Worm (Caenorhabditis elegans) whole organism, late embryonic: ENCODE data around the gene R107.5.
A peak's percentile ranks its signal among the peaks of the same experiment; 100 is the strongest.
"Not testable (repeated sequence)": the region's sequence is repeated elsewhere in the genome, so short reads cannot be mapped to it uniquely, and the experiment has no call there.

Source experiments
- C08G9.2 ChIP-seq: sonication (generic microtip); optimal IDR thresholded peaks from 2 replicates; lab custom pipeline; 2016; ENCODE audit warnings: mild to moderate bottlenecking, missing genetic modification characterization, moderate library complexity, missing compliant biosample characterization
- K09A11.1 ChIP-seq: sonication (generic microtip); optimal IDR thresholded peaks from 2 replicates; lab custom pipeline; 2017; ENCODE audit warnings: antibody characterized with exemption, mild to moderate bottlenecking, missing genetic modification characterization, missing compliant biosample characterization; ENCODE audit not compliant: insufficient read depth
- T23F11.4 ChIP-seq: fragments of 200-800 bp; sonication (Bioruptor generic); optimal IDR thresholded peaks from 2 replicates; lab custom pipeline; 2018; ENCODE audit warnings: mild to moderate bottlenecking, missing genetic modification characterization, missing compliant biosample characterization
- ahr-1 ChIP-seq: sonication (generic microtip); optimal IDR thresholded peaks from 2 replicates; lab custom pipeline; 2016; ENCODE audit warnings: missing genetic modification characterization, missing compliant biosample characterization
- ama-1 ChIP-seq: fragments of 150-350 bp; optimal IDR thresholded peaks from 2 replicates; lab custom pipeline; 2014
- ceh-18 ChIP-seq: sonication (generic microtip); optimal IDR thresholded peaks from 2 replicates; lab custom pipeline; 2016; ENCODE audit warnings: missing genetic modification characterization, missing compliant biosample characterization
- ceh-31 ChIP-seq: sonication (generic microtip); optimal IDR thresholded peaks from 2 replicates; lab custom pipeline; 2016; ENCODE audit warnings: missing genetic modification characterization, missing compliant biosample characterization
- ceh-48 ChIP-seq: sonication (generic microtip); optimal IDR thresholded peaks from 2 replicates; lab custom pipeline; 2016; ENCODE audit warnings: missing genetic modification characterization, inconsistent platforms, missing compliant biosample characterization
- ceh-6 ChIP-seq: fragments of 200-800 bp; sonication (Bioruptor generic); optimal IDR thresholded peaks from 2 replicates; lab custom pipeline; 2018; ENCODE audit warnings: mild to moderate bottlenecking, missing genetic modification characterization, missing compliant biosample characterization
- dve-1 ChIP-seq: sonication (generic microtip); optimal IDR thresholded peaks from 2 replicates; lab custom pipeline; 2017; ENCODE audit warnings: antibody characterized with exemption, mild to moderate bottlenecking, missing genetic modification characterization, missing compliant biosample characterization
- elt-2 ChIP-seq: sonication (generic microtip); optimal IDR thresholded peaks from 2 replicates; lab custom pipeline; 2016; ENCODE audit warnings: missing genetic modification reagents, missing genetic modification characterization, missing compliant biosample characterization
- elt-4 ChIP-seq: sonication (generic microtip); optimal IDR thresholded peaks from 2 replicates; lab custom pipeline; 2016; ENCODE audit warnings: missing genetic modification characterization, missing compliant biosample characterization
- fkh-10 ChIP-seq: fragments of 150-350 bp; optimal IDR thresholded peaks from 2 replicates; lab custom pipeline; 2014; ENCODE audit warnings: missing biosample characterization, missing genetic modification reagents, missing genetic modification characterization
- hlh-6 ChIP-seq: sonication (generic microtip); optimal IDR thresholded peaks from 2 replicates; lab custom pipeline; 2016; ENCODE audit warnings: missing genotype, missing genetic modification characterization, missing compliant biosample characterization
- madf-2 ChIP-seq: sonication (generic microtip); optimal IDR thresholded peaks from 2 replicates; lab custom pipeline; 2017; ENCODE audit warnings: missing genetic modification characterization, missing compliant biosample characterization
- nfya-1 ChIP-seq: sonication (generic microtip); optimal IDR thresholded peaks from 2 replicates; lab custom pipeline; 2017; ENCODE audit warnings: missing genetic modification characterization, mild to moderate bottlenecking, missing compliant biosample characterization, antibody characterized with exemption, moderate library complexity
- pha-2 ChIP-seq: sonication (generic microtip); optimal IDR thresholded peaks from 2 replicates; lab custom pipeline; 2017; ENCODE audit warnings: mild to moderate bottlenecking, missing genetic modification characterization, missing compliant biosample characterization
- pha-4 ChIP-seq: fragments of 150-350 bp; optimal IDR thresholded peaks from 2 replicates; lab custom pipeline; 2018; ENCODE audit warnings: missing biosample characterization, missing genetic modification reagents, missing genetic modification characterization
- pqm-1 ChIP-seq: sonication (generic microtip); optimal IDR thresholded peaks from 2 replicates; lab custom pipeline; 2016; ENCODE audit warnings: missing genetic modification characterization, missing compliant biosample characterization
- ref-2 ChIP-seq: sonication (generic microtip); optimal IDR thresholded peaks from 2 replicates; lab custom pipeline; 2016; ENCODE audit warnings: missing genetic modification characterization, missing compliant biosample characterization
- rnt-1 ChIP-seq: sonication (generic microtip); optimal IDR thresholded peaks from 2 replicates; lab custom pipeline; 2016; ENCODE audit warnings: missing genetic modification characterization, missing compliant biosample characterization
- sox-2 ChIP-seq: fragments of 200-800 bp; sonication (Bioruptor generic); IDR thresholded peaks from 2 replicates; pipeline ENCODE4 v1.3.6; 2022; ENCODE audit warnings: missing genetic modification reagents, missing genetic modification characterization, missing compliant biosample characterization
- syd-9 ChIP-seq: sonication (generic microtip); optimal IDR thresholded peaks from 2 replicates; lab custom pipeline; 2016; ENCODE audit warnings: mild to moderate bottlenecking, missing genetic modification characterization, moderate library complexity, missing compliant biosample characterization
- tbx-2 ChIP-seq: sonication (generic microtip); optimal IDR thresholded peaks from 2 replicates; lab custom pipeline; 2016; ENCODE audit warnings: missing genetic modification characterization, missing compliant biosample characterization
- ttx-3 ChIP-seq: sonication (generic microtip); optimal IDR thresholded peaks from 2 replicates; lab custom pipeline; 2016; ENCODE audit warnings: missing genetic modification reagents, missing genetic modification characterization, missing compliant biosample characterization
- unc-3 ChIP-seq, 2 experiments: fragments of 200-800 bp in 1 of 2; sonication (Bioruptor generic) in 1 of 2; sonication (generic microtip) in 1 of 2; conservative IDR thresholded peaks in 1 of 2; optimal IDR thresholded peaks in 1 of 2; 2 replicates each; pipeline versions ENCODE4 v1.3.6 to Lab custom; 2016 to 2022; ENCODE audit warnings: missing compliant biosample characterization in 2 of 2, missing genetic modification characterization in 2 of 2, missing genetic modification reagents in 1 of 2
- unc-55 ChIP-seq: sonication (generic microtip); optimal IDR thresholded peaks from 2 replicates; lab custom pipeline; 2017; ENCODE audit warnings: missing biosample characterization, missing genetic modification reagents, missing genetic modification characterization
- zip-5 ChIP-seq: sonication (generic microtip); optimal IDR thresholded peaks from 2 replicates; lab custom pipeline; 2016; ENCODE audit warnings: missing genetic modification characterization, missing compliant biosample characterization
- ztf-16 ChIP-seq: sonication (generic microtip); optimal IDR thresholded peaks from 2 replicates; lab custom pipeline; 2017; ENCODE audit warnings: missing genetic modification characterization, missing compliant biosample characterization

R107.5 gene

DNA sequence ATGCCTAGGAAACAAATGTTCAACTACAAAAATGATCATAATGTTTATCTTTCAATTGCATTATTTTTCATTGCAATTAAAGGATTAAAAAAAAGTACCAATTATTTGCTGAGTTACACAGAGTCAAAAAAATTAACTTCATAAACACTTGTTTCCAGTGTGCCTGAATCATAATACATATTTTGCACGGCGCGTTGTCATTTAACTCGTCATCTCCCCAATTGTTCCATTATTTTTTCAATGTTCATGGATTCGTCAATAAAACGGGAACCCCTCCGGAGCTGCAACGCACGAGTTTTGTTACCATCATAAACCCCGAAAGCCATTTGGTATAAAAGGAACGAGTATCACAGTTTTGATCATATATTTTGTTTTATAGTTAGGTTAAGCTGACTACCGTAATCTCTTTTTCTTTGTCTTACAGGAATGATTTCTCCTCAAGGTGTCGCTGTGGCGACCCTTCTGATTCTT lies 36.4 kb downstream of the R107.5 start, which contains the start of gene F59B2.12:
F59B2.12 (plus strand) TSS at position 421 of the 471 bp plus-strand sequence.
- no peak for TF ChIP-seq ama-1
- TF ChIP-seq ztf-16 (tag; lab: Kevin White, UChicago) = no peak
- TF ChIP-seq C08G9.2 (tag; lab: Kevin White, UChicago) = no peak
- no peak for TF ChIP-seq madf-2
- TF ChIP-seq zip-5 (tag; lab: Kevin White, UChicago) = no peak

DNA sequence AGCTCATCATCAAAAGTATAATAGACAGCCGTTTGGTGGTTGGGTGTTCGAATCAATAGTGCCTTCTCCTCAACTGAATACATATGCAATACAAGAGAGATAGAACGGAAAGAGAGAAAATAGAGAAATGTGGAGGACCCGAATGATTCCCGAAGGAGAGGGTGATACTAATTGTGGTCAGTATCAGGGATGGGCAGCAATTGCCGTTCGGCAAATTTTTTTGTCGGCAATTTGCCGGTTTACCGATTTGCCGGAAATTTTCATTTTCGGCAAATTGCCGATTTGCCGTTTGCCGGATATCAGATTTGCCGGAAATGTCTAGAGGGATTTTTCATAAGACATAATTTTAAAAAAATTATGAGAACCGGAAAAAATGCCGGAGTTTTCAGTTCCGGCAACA lies 41.3 kb downstream of the R107.5 start, which contains the start of gene F59B2.9:
F59B2.9 (minus strand) TSS at position 101 of the 400 bp plus-strand sequence.
- TF ChIP-seq rnt-1 (tag; lab: Kevin White, UChicago) = no peak
- peak; percentile 9 for TF ChIP-seq ceh-48 (tag; lab: Kevin White, UChicago)

DNA sequence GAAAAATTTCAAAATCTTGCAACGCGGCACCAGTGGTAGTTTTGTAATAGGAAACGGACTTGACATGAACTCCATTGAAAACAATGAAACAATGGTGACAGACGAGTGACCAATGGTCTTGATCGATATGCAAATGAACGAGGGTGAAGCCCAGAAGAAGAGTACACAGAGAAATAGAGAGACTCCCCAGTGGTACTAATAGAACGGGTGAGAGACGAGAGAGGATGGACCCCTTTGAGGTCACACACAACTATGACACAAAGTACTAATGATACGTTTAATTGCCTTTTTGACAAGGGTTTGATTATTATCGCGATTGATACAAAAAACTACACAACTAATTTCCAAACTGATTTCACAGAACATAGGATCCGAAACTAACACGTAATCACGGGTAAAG lies 43.5 kb downstream of the R107.5 start, which contains the start of gene F59B2.8:
F59B2.8 (minus strand) TSS at position 151 of the 400 bp plus-strand sequence.
- TF ChIP-seq unc-55 (GFP tag; lab: Kevin White, UChicago) (peak; percentile 59), pqm-1 (tag; lab: Kevin White, UChicago) (no peak), ttx-3 (no peak), ceh-31 (tag; lab: Kevin White, UChicago) (peak; percentile 39), nfya-1 (tag; lab: Kevin White, UChicago) (peak; percentile 27)

DNA sequence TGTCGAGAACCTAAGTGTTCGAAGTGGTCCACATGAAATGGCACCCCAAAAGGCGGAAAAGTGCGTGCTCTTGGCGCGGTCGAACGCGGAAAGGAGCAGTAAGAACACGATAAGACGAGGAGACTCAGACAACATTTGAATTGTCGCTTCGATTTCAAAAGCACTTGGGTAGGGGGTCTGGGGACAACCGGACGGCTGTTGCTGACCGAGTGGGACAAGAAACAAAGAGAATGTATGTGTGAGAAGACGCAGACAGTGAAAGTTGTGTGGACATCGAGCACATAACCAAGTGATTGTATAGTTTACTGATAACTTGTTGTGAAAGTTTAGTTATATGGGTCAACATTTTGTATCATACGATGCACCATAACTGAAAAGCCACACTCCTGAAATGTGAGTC lies 46.4 kb downstream of the R107.5 start:
- TF ChIP-seq dve-1 (tag; lab: Kevin White, UChicago) = peak; percentile 8
- TF ChIP-seq K09A11.1 (tag; lab: Kevin White, UChicago) = no peak
- peak; percentile 85 for TF ChIP-seq unc-55 (GFP tag; lab: Kevin White, UChicago)
- TF ChIP-seq ceh-6 = no peak
- peak; percentile 25 for TF ChIP-seq ceh-18 (tag; lab: Kevin White, UChicago)
- peak; percentile 87 for TF ChIP-seq syd-9
- peak; percentile 28 for TF ChIP-seq T23F11.4
- peak; percentile 15 for TF ChIP-seq ref-2 (tag; lab: Kevin White, UChicago)
- peak; percentile 39 for TF ChIP-seq elt-2 (tag; lab: Kevin White, UChicago)
- TF ChIP-seq pha-2 (tag; lab: Kevin White, UChicago) = no peak
- peak; percentile 46 for TF ChIP-seq tbx-2 (tag; lab: Kevin White, UChicago)

DNA sequence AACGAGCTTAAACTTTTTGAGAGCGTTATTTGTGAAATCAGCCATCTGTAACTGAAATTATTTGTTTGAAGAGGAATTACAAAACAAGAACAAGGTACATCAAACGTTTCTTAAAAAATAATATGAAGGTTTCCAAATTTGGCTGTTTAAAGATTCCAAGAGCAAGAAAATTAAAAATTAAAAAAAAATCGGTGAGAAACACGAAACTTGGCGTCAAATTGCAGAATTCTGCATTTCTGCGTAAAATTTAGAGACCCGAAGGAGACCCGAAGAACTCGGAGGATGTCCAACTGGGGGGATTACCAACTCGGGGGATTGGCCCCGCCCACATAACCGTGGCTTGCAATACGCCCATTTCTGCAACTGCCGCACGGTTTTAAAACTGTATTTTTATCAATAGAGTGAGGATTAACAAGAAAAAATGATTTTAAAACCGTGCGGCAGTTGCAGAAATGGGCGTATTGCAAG lies 47.7 kb downstream of the R107.5 start, which contains the start of gene rab-6.1:
rab-6.1 (minus strand) TSS at position 51 of the 468 bp plus-strand sequence.
- TF ChIP-seq elt-2 (tag; lab: Kevin White, UChicago); hlh-6 (tag; lab: Kevin White, UChicago); ahr-1: not testable (repeated sequence)

DNA sequence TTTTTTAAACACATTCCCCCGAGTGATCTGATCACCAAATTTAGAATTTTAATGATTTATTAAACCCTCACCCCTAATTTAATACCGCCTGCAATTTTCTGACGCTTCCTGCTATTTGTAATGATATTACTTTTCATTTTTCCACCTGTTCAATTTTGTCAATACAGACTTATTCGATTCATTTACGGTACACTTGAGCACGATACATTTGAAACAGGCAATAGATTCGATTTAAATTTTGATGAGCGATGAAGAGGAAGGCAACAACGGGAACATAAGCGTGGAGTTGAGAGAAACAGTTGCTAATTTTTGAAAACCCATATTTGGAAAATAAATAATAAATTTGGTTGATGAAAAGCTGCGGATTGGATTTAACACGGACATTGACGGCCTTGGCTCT lies 48.9 kb downstream of the R107.5 start:
- TF ChIP-seq fkh-10 (GFP tag; lab: Kevin White, UChicago) = no peak
- no peak for TF ChIP-seq pha-4 (tag; lab: Kevin White, UChicago)
- TF ChIP-seq madf-2 = no peak
- TF ChIP-seq K09A11.1 (tag; lab: Kevin White, UChicago) = no peak
- TF ChIP-seq elt-4 (tag; lab: Kevin White, UChicago) = no peak
- TF ChIP-seq unc-3 (GFP tag; conservative IDR thresholded peaks at IDR 0.05; lab: Robert Waterston, UW) = no peak
- TF ChIP-seq unc-3 (tag; optimal IDR thresholded peaks at IDR 0.05; lab: Kevin White, UChicago) = no peak
- no peak for TF ChIP-seq sox-2 (GFP tag; lab: Robert Waterston, UW)
- TF ChIP-seq elt-2 (tag; lab: Kevin White, UChicago) = no peak
